Fruit fly (Drosophila melanogaster) whole organism, embryonic: Measurements from ENCODE around the gene CG10011.

ENCODE experiments used
- Adf1 ChIP-seq: fragments of 200-800 bp; sonication (Bioruptor generic); IDR thresholded peaks from 2 replicates; pipeline ENCODE4 v1.3.6; 2022; ENCODE audit warnings: missing biosample characterization, missing genetic modification characterization
- Asciz ChIP-seq: fragments of 200-800 bp; sonication (Bioruptor generic); optimal IDR thresholded peaks from 2 replicates; lab custom pipeline; 2017; ENCODE audit warnings: missing biosample characterization, mild to moderate bottlenecking, missing genetic modification characterization, missing genetic modification reagents
- Atf-2 ChIP-seq: fragments of 200-800 bp; sonication (Bioruptor generic); optimal IDR thresholded peaks from 2 replicates; lab custom pipeline; 2016; ENCODE audit warnings: missing biosample characterization, missing genetic modification characterization
- CG10274 ChIP-seq: fragments of 200-800 bp; sonication (Bioruptor generic); optimal IDR thresholded peaks from 3 replicates; lab custom pipeline; 2017; ENCODE audit warnings: missing biosample characterization, mild to moderate bottlenecking, missing genetic modification characterization
- CG11247 ChIP-seq: fragments of 200-800 bp; sonication (Bioruptor generic); IDR thresholded peaks from 2 replicates; pipeline ENCODE4 v1.3.6; 2022; ENCODE audit warnings: missing biosample characterization, missing genetic modification characterization
- CG11398 ChIP-seq: fragments of 200-800 bp; sonication (Bioruptor generic); optimal IDR thresholded peaks from 2 replicates; lab custom pipeline; 2016; ENCODE audit warnings: missing biosample characterization, missing genetic modification characterization
- CG12391 ChIP-seq: fragments of 200-800 bp; sonication (Bioruptor generic); optimal IDR thresholded peaks from 3 replicates; lab custom pipeline; 2018; ENCODE audit warnings: missing biosample characterization, mild to moderate bottlenecking, missing genetic modification characterization, moderate library complexity
- CG12769 ChIP-seq: fragments of 200-800 bp; sonication (Bioruptor generic); optimal IDR thresholded peaks from 2 replicates; lab custom pipeline; 2019; ENCODE audit warnings: missing biosample characterization, mild to moderate bottlenecking, missing genetic modification characterization, moderate library complexity
- CG15269 ChIP-seq: fragments of 200-800 bp; sonication (Bioruptor generic); optimal IDR thresholded peaks from 2 replicates; lab custom pipeline; 2018; ENCODE audit warnings: missing biosample characterization, mild to moderate bottlenecking, missing genetic modification characterization, moderate library complexity
- CG17359 ChIP-seq: fragments of 200-800 bp; sonication (Bioruptor generic); optimal IDR thresholded peaks from 3 replicates; lab custom pipeline; 2018; ENCODE audit warnings: missing biosample characterization, mild to moderate bottlenecking, missing genetic modification characterization, moderate library complexity
- CG17361 ChIP-seq: fragments of 200-800 bp; sonication (Bioruptor generic); IDR thresholded peaks from 3 replicates; pipeline ENCODE4 v1.3.6; 2022; ENCODE audit warnings: missing biosample characterization, missing genetic modification characterization
- CG17385 ChIP-seq: fragments of 200-800 bp; sonication (Bioruptor generic); optimal IDR thresholded peaks from 3 replicates; lab custom pipeline; 2018; ENCODE audit warnings: missing biosample characterization, mild to moderate bottlenecking, missing genetic modification characterization
- CG17802 ChIP-seq: fragments of 200-800 bp; sonication (Bioruptor generic); optimal IDR thresholded peaks from 2 replicates; lab custom pipeline; 2018; ENCODE audit warnings: missing biosample characterization, mild to moderate bottlenecking, missing genetic modification characterization, moderate library complexity
- CG18262 ChIP-seq: fragments of 200-800 bp; optimal IDR thresholded peaks from 3 replicates; lab custom pipeline; 2019; ENCODE audit warnings: missing biosample characterization, mild to moderate bottlenecking, missing genetic modification characterization, moderate library complexity
- CG2678 ChIP-seq: fragments of 200-800 bp; sonication (Bioruptor generic); optimal IDR thresholded peaks from 3 replicates; lab custom pipeline; 2019; ENCODE audit warnings: missing biosample characterization, mild to moderate bottlenecking, missing genetic modification characterization, moderate library complexity
- CG2889 ChIP-seq: fragments of 200-800 bp; sonication (Bioruptor generic); IDR thresholded peaks from 3 replicates; pipeline ENCODE4 v1.3.6; 2022; ENCODE audit warnings: missing biosample characterization, missing genetic modification characterization
- CG30431 ChIP-seq: fragments of 200-800 bp; sonication (Bioruptor generic); optimal IDR thresholded peaks from 2 replicates; lab custom pipeline; 2017; ENCODE audit warnings: missing biosample characterization, missing genetic modification characterization
- CG31441 ChIP-seq: fragments of 200-800 bp; sonication (Bioruptor generic); IDR thresholded peaks from 2 replicates; pipeline ENCODE4 v1.3.6; 2022; ENCODE audit warnings: missing biosample characterization, missing genetic modification characterization
- CG33557 ChIP-seq: fragments of 200-800 bp; sonication (Bioruptor generic); optimal IDR thresholded peaks from 2 replicates; lab custom pipeline; 2019; ENCODE audit warnings: missing biosample characterization, mild to moderate bottlenecking, missing genetic modification characterization, moderate library complexity
- CG6254 ChIP-seq: fragments of 200-800 bp; sonication (Bioruptor generic); optimal IDR thresholded peaks from 3 replicates; lab custom pipeline; 2017; ENCODE audit warnings: mild to moderate bottlenecking, missing biosample characterization, missing genetic modification reagents, missing genetic modification characterization
- CG6689 ChIP-seq: fragments of 200-800 bp; sonication (Bioruptor generic); IDR thresholded peaks from 2 replicates; pipeline ENCODE4 v1.3.6; 2022; ENCODE audit warnings: missing biosample characterization, missing genetic modification characterization
- CG7745 ChIP-seq: fragments of 200-800 bp; sonication (Bioruptor generic); optimal IDR thresholded peaks from 2 replicates; lab custom pipeline; 2018; ENCODE audit warnings: missing biosample characterization, mild to moderate bottlenecking, missing genetic modification characterization, moderate library complexity
- Hsf ChIP-seq: fragments of 200-800 bp; sonication (Bioruptor generic); optimal IDR thresholded peaks from 3 replicates; lab custom pipeline; 2016; ENCODE audit warnings: missing biosample characterization, missing genetic modification characterization
- NK7.1 ChIP-seq: fragments of 200-800 bp; sonication (Bioruptor generic); optimal IDR thresholded peaks from 3 replicates; lab custom pipeline; 2016; ENCODE audit warnings: missing biosample characterization, missing genetic modification characterization
- Nf-YB ChIP-seq: fragments of 200-800 bp; sonication (Bioruptor generic); optimal IDR thresholded peaks from 3 replicates; lab custom pipeline; 2019; ENCODE audit warnings: missing biosample characterization, mild to moderate bottlenecking, missing genetic modification characterization, moderate library complexity
- Oaz ChIP-seq: fragments of 200-800 bp; sonication (Bioruptor generic); IDR thresholded peaks from 2 replicates; pipeline ENCODE4 v1.3.6; 2022; ENCODE audit warnings: missing biosample characterization, missing genetic modification characterization
- Oli ChIP-seq: fragments of 200-800 bp; sonication (Bioruptor generic); optimal IDR thresholded peaks from 2 replicates; lab custom pipeline; 2018; ENCODE audit warnings: missing biosample characterization, mild to moderate bottlenecking, missing genetic modification characterization, moderate library complexity
- Optix ChIP-seq: fragments of 200-800 bp; sonication (Bioruptor generic); IDR thresholded peaks from 3 replicates; pipeline ENCODE4 v1.3.6; 2022; ENCODE audit warnings: missing biosample characterization, missing genetic modification characterization
- Ssrp ChIP-seq: fragments of 200-800 bp; sonication (Bioruptor generic); optimal IDR thresholded peaks from 2 replicates; lab custom pipeline; 2018; ENCODE audit warnings: missing biosample characterization, mild to moderate bottlenecking, missing genetic modification characterization, moderate library complexity
- Xbp1 ChIP-seq: fragments of 200-800 bp; sonication (Bioruptor generic); optimal IDR thresholded peaks from 3 replicates; lab custom pipeline; 2016; ENCODE audit warnings: missing biosample characterization, mild to moderate bottlenecking, missing genetic modification characterization
- amos ChIP-seq: fragments of 200-800 bp; sonication (Bioruptor generic); IDR thresholded peaks from 2 replicates; pipeline ENCODE4 v1.3.6; 2022; ENCODE audit warnings: missing biosample characterization, missing genetic modification characterization; ENCODE audit not compliant: partially characterized antibody
- bigmax ChIP-seq: fragments of 200-800 bp; sonication (Bioruptor generic); optimal IDR thresholded peaks from 2 replicates; lab custom pipeline; 2018; ENCODE audit warnings: missing biosample characterization, mild to moderate bottlenecking, missing genetic modification characterization
- bowl ChIP-seq: fragments of 200-800 bp; sonication (Bioruptor generic); IDR thresholded peaks from 2 replicates; pipeline ENCODE4 v1.3.6; 2022; ENCODE audit warnings: missing biosample characterization, missing genetic modification characterization
- bsh ChIP-seq, 2 experiments: fragments of 200-800 bp; sonication (Bioruptor generic); optimal IDR thresholded peaks; 2 replicates each; lab custom pipeline; 2017 to 2018; ENCODE audit warnings: mild to moderate bottlenecking in 2 of 2, missing biosample characterization in 2 of 2, missing genetic modification characterization in 2 of 2, moderate library complexity in 1 of 2
- chinmo ChIP-seq: fragments of 200-800 bp; sonication (Bioruptor generic); IDR thresholded peaks from 4 replicates; pipeline ENCODE4 v1.3.6; 2022; ENCODE audit warnings: missing biosample characterization, missing genetic modification characterization; ENCODE audit not compliant: partially characterized antibody
- dimm ChIP-seq: fragments of 200-800 bp; sonication (Bioruptor generic); IDR thresholded peaks from 2 replicates; pipeline ENCODE4 v1.3.6; 2022; ENCODE audit warnings: missing biosample characterization, missing genetic modification characterization
- dmrt11E ChIP-seq: fragments of 200-800 bp; sonication (Bioruptor generic); optimal IDR thresholded peaks from 3 replicates; lab custom pipeline; 2018; ENCODE audit warnings: missing biosample characterization, mild to moderate bottlenecking, missing genetic modification characterization, moderate library complexity
- dmrt99B ChIP-seq: fragments of 200-800 bp; sonication (Bioruptor generic); optimal IDR thresholded peaks from 2 replicates; lab custom pipeline; 2018; ENCODE audit warnings: missing biosample characterization, mild to moderate bottlenecking, missing genetic modification characterization, moderate library complexity
- grau ChIP-seq: fragments of 200-800 bp; optimal IDR thresholded peaks from 3 replicates; lab custom pipeline; 2019; ENCODE audit warnings: missing biosample characterization, mild to moderate bottlenecking, missing genetic modification characterization, moderate library complexity
- jigr1 ChIP-seq: fragments of 200-800 bp; sonication (Bioruptor generic); IDR thresholded peaks from 3 replicates; pipeline ENCODE4 v1.3.6; 2022; ENCODE audit warnings: missing biosample characterization, missing genetic modification characterization
- ken ChIP-seq: fragments of 200-800 bp; sonication (Bioruptor generic); IDR thresholded peaks from 3 replicates; pipeline ENCODE4 v1.3.6; 2022; ENCODE audit warnings: missing biosample characterization, missing genetic modification characterization
- lab ChIP-seq: fragments of 200-800 bp; sonication (Bioruptor generic); optimal IDR thresholded peaks from 3 replicates; lab custom pipeline; 2017; ENCODE audit warnings: missing biosample characterization, missing genetic modification characterization, mild to moderate bottlenecking, moderate library complexity, missing genetic modification reagents
- pnt ChIP-seq: fragments of 200-800 bp; sonication (Bioruptor generic); optimal IDR thresholded peaks from 3 replicates; lab custom pipeline; 2016; ENCODE audit warnings: missing biosample characterization, missing genetic modification characterization
- sna ChIP-seq: fragments of 200-800 bp; sonication (Bioruptor generic); IDR thresholded peaks from 2 replicates; pipeline ENCODE4 v1.3.6; 2022; ENCODE audit warnings: missing biosample characterization, missing genetic modification characterization; ENCODE audit not compliant: partially characterized antibody
- sr ChIP-seq: fragments of 200-800 bp; sonication (Bioruptor generic); IDR thresholded peaks from 3 replicates; pipeline ENCODE4 v1.3.6; 2022; ENCODE audit warnings: missing biosample characterization, missing genetic modification characterization
- ssp ChIP-seq: fragments of 200-800 bp; sonication (Bioruptor generic); IDR thresholded peaks from 2 replicates; pipeline ENCODE4 v1.3.6; 2022; ENCODE audit warnings: missing biosample characterization, missing genetic modification characterization
- tll ChIP-seq, 2 experiments: fragments of 200-800 bp in 1 of 2; fragments of >200 bp in 1 of 2; sonication (Bioruptor generic) in 1 of 2; optimal IDR thresholded peaks; 2 replicates each; lab custom pipeline; 2017 to 2019; ENCODE audit warnings: missing biosample characterization in 2 of 2, missing genetic modification characterization in 2 of 2, mild to moderate bottlenecking in 1 of 2, moderate library complexity in 1 of 2
- unpg ChIP-seq: fragments of 200-800 bp; sonication (Bioruptor generic); optimal IDR thresholded peaks from 3 replicates; lab custom pipeline; 2018; ENCODE audit warnings: missing biosample characterization, mild to moderate bottlenecking, missing genetic modification characterization, moderate library complexity
- vvl ChIP-seq: fragments of 200-800 bp; sonication (Bioruptor generic); IDR thresholded peaks from 2 replicates; pipeline ENCODE4 v1.3.6; 2022; ENCODE audit warnings: missing biosample characterization, missing genetic modification characterization

Gene CG10011

dm6 chr3R:28623564-28623963 is 11.3 kb downstream of the CG10011 start (continued):
- TF ChIP-seq CG31441, result peak; percentile 50; the same call in 1 of the 2 replicates
- TF ChIP-seq grau, result peak; percentile 33
- TF ChIP-seq Hsf (GFP tag; lab: Kevin White, UChicago), result peak; percentile 20
- no peak for TF ChIP-seq jigr1 (GFP tag; lab: Robert Waterston, UW)
- TF ChIP-seq CG17361, result 0 out of 3 replicates have a peak, but pooled peaks have one; percentile 28
- TF ChIP-seq bsh (GFP tag; optimal IDR thresholded peaks at IDR 0.05; lab: Kevin White, UChicago), result peak in 1 of 2 experiments; percentile 33
- TF ChIP-seq CG12391 (tag; lab: Kevin White, UChicago), result peak; percentile 37
- peak; percentile 40 for TF ChIP-seq Asciz (GFP tag; lab: Kevin White, UChicago)
- 0 out of 2 replicates have a peak, but pooled peaks have one; percentile 22 for TF ChIP-seq CG6689 (GFP tag; lab: Robert Waterston, UW)
- TF ChIP-seq CG17385 (GFP tag; lab: Kevin White, UChicago), result peak; percentile 2
- peak; percentile 33 for TF ChIP-seq CG15269 (tag; lab: Kevin White, UChicago)
- TF ChIP-seq NK7.1 (GFP tag; lab: Kevin White, UChicago), result no peak
- TF ChIP-seq CG11247 (GFP tag; lab: Robert Waterston, UW), result no peak
- peak; percentile 18 for TF ChIP-seq Xbp1 (GFP tag; lab: Kevin White, UChicago)
- peak; percentile 57 for TF ChIP-seq Oli (tag; lab: Kevin White, UChicago)
- TF ChIP-seq CG18262, result peak; percentile 22
- TF ChIP-seq dmrt11E (tag; lab: Kevin White, UChicago), result peak; percentile 20
- TF ChIP-seq CG12769 (tag; lab: Kevin White, UChicago), result no peak
- no peak for TF ChIP-seq amos (GFP tag; lab: Robert Waterston, UW)
- no peak for TF ChIP-seq CG11398 (GFP tag; lab: Kevin White, UChicago)
- TF ChIP-seq Ssrp, result peak; percentile 28
- TF ChIP-seq CG2678, result peak; percentile 35
- TF ChIP-seq unpg, result peak; percentile 32
- TF ChIP-seq Oaz (GFP tag; lab: Robert Waterston, UW), result no peak
- TF ChIP-seq, all 482 proteins: peak for 41

- peak; percentile 70; the same call in 2 of the 3 replicates for TF ChIP-seq sr
- TF ChIP-seq Optix (GFP tag; lab: Robert Waterston, UW), result 0 out of 3 replicates have a peak, but pooled peaks have one; percentile 30
- TF ChIP-seq tll (GFP tag; optimal IDR thresholded peaks at IDR 0.05; lab: Kevin White, UChicago), result no peak
- peak; percentile 52; the same call in 1 of the 2 replicates for TF ChIP-seq vvl
Observed at dm6 chr3R:28623115-28623514, 11.8 kb downstream of the CG10011 start.

dm6 chr3R:28620813-28621212 is 14.1 kb downstream of the CG10011 start:
- TF ChIP-seq dmrt99B (peak; percentile 31), CG17802 (tag; lab: Kevin White, UChicago) (no peak), ken (GFP tag; lab: Robert Waterston, UW) (no peak), bowl (no peak), ssp (no peak), CG7745 (tag; lab: Kevin White, UChicago) (no peak), CG17359 (tag; lab: Kevin White, UChicago) (peak; percentile 16), sna (GFP tag; lab: Robert Waterston, UW) (no peak), CG2889 (GFP tag; lab: Robert Waterston, UW) (no peak), bigmax (GFP tag; lab: Kevin White, UChicago) (no peak), CG6254 (GFP tag; lab: Kevin White, UChicago) (no peak), lab (peak; percentile 23), Adf1 (no peak), CG10274 (GFP tag; lab: Kevin White, UChicago) (no peak), Nf-YB (GFP tag; lab: Kevin White, UChicago) (no peak), Atf-2 (GFP tag; lab: Kevin White, UChicago) (no peak), CG30431 (GFP tag; lab: Kevin White, UChicago) (no peak), dimm (GFP tag; lab: Robert Waterston, UW) (no peak), chinmo (GFP tag; lab: Robert Waterston, UW) (no peak), CG33557 (no peak), pnt (GFP tag; lab: Kevin White, UChicago) (no peak)
